Fruit fly (Drosophila melanogaster): Measurements from ENCODE around the gene Sbp2.

The Sbp2 gene

DNA sequence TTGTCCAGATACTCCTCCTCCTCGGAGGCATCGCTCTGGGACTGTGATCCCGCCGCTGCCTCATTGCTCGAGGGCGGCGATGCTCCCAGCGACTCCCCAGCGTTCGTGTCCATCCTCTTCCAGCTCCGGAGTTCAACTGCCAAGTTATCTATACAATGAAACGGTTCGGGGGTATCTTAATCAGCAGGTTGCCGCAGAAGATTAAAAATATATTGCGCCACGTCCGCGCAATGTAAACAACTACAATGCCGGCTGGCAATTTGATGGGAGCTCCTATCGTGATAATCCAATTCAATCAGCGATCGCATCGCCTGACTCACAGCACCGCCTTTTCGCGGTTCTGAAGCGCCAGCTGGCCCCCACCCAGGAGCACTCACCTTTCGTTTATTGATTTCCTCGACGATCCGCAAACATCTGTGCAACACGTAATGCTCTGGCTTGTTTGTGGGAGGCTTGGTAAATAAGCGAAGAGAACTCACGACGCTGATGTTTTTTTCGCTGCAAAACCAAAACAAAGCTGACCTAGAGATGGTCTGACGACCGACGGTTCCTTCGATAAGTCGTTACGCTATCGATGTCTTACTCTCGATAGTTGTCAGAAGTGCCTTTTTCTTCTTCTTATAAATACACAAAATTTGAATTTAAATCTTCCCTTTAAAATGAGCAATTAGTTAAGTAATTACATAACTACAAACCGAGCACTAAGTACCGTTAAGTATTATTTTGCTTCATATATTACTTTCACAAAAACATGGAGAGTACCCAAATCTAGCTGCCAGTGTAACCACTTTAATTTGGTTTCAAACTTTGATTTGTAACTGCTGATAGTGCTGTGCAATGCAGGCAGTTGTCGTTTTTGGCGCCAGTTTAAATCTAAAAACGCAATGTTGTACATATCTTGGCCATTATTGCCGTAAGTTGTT lies 14.4 kb upstream of the Sbp2 start, which contains the start of gene cert:
TSS of gene cert (minus strand) at position 535 of the 923 bp plus-strand sequence.
- TF ChIP-seq tj (GFP tag; optimal IDR thresholded peaks at IDR 0.05) (no peak), Hr96 (GFP tag; optimal IDR thresholded peaks at IDR 0.05) (peak; percentile 58), cnc (optimal IDR thresholded peaks at IDR 0.05) (no peak), cic (GFP tag; optimal IDR thresholded peaks at IDR 0.05) (peak; percentile 54), CG33017 (tag; optimal IDR thresholded peaks at IDR 0.05) (no peak), CG1620 (GFP tag; optimal IDR thresholded peaks at IDR 0.05) (peak; percentile 2), CG11617 (GFP tag; optimal IDR thresholded peaks at IDR 0.05) (no peak), pad (GFP tag; optimal IDR thresholded peaks at IDR 0.05) (peak; percentile 33), Crg-1 (GFP tag; optimal IDR thresholded peaks at IDR 0.05) (peak; percentile 43), kay (GFP tag; ENCODE audit: borderline replicate concordance) (peak; percentile 11), CG14711 (tag; optimal IDR thresholded peaks at IDR 0.05) (peak; percentile 45), Mnt (GFP tag; optimal IDR thresholded peaks at IDR 0.05) (no peak), CG7045 (GFP tag; optimal IDR thresholded peaks at IDR 0.05) (no peak), bab1 (GFP tag; optimal IDR thresholded peaks at IDR 0.05) (peak; percentile 32), toe (GFP tag; optimal IDR thresholded peaks at IDR 0.05) (peak; percentile 52), CG12768 (GFP tag; optimal IDR thresholded peaks at IDR 0.05) (peak; percentile 52), CG7101 (tag; optimal IDR thresholded peaks at IDR 0.05) (no peak), Clk (GFP tag; optimal IDR thresholded peaks at IDR 0.05) (no peak), ovo (GFP tag; optimal IDR thresholded peaks at IDR 0.05) (no peak), CG5204 (GFP tag; optimal IDR thresholded peaks at IDR 0.05) (no peak)

DNA sequence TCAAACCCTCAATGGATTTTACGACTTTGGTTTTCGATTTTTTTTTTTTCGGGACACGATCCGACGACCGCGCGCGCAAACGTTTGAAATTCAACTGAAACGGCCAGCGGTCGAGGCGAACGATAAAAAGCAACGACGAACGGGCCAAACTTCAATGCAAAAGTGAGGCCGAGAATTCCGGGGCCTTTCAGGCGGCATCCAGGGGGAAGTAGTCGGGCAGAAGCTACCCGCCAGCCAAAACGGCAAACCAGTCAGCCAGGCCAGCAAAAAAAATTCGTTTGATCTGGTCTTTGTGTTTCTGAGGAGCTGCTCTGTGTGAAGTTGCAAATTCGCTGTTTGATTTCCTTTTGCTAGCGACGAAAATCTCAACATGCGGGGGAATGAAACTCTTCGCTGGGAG lies 8.7 kb upstream of the Sbp2 start, which contains the start of gene CG7201:
TSS of gene CG7201 (minus strand) at position 101 of the 400 bp plus-strand sequence.
- no peak for TF ChIP-seq CG7101 (tag; optimal IDR thresholded peaks at IDR 0.05)
- TF ChIP-seq CG11617 (GFP tag; optimal IDR thresholded peaks at IDR 0.05): no peak
- TF ChIP-seq CG14711 (tag; optimal IDR thresholded peaks at IDR 0.05): no peak
- no peak for TF ChIP-seq tj (GFP tag; optimal IDR thresholded peaks at IDR 0.05)
- no peak for TF ChIP-seq toe (GFP tag; optimal IDR thresholded peaks at IDR 0.05)
- no peak for TF ChIP-seq CG1620 (GFP tag; optimal IDR thresholded peaks at IDR 0.05)
- TF ChIP-seq Crg-1 (GFP tag; optimal IDR thresholded peaks at IDR 0.05): no peak
- no peak for TF ChIP-seq CG7045 (GFP tag; optimal IDR thresholded peaks at IDR 0.05)
- no peak for TF ChIP-seq CG33017 (tag; optimal IDR thresholded peaks at IDR 0.05)
- TF ChIP-seq cnc (optimal IDR thresholded peaks at IDR 0.05): no peak
- TF ChIP-seq kay (GFP tag; ENCODE audit: borderline replicate concordance): no peak
- no peak for TF ChIP-seq Hr96 (GFP tag; optimal IDR thresholded peaks at IDR 0.05)
- TF ChIP-seq ovo (GFP tag; optimal IDR thresholded peaks at IDR 0.05): no peak
- no peak for TF ChIP-seq Clk (GFP tag; optimal IDR thresholded peaks at IDR 0.05)
- no peak for TF ChIP-seq Mnt (GFP tag; optimal IDR thresholded peaks at IDR 0.05)
- no peak for TF ChIP-seq bab1 (GFP tag; optimal IDR thresholded peaks at IDR 0.05)
- no peak for TF ChIP-seq cic (GFP tag; optimal IDR thresholded peaks at IDR 0.05)
- no peak for TF ChIP-seq CG12768 (GFP tag; optimal IDR thresholded peaks at IDR 0.05)
- no peak for TF ChIP-seq CG5204 (GFP tag; optimal IDR thresholded peaks at IDR 0.05)
- no peak for TF ChIP-seq pad (GFP tag; optimal IDR thresholded peaks at IDR 0.05)

DNA sequence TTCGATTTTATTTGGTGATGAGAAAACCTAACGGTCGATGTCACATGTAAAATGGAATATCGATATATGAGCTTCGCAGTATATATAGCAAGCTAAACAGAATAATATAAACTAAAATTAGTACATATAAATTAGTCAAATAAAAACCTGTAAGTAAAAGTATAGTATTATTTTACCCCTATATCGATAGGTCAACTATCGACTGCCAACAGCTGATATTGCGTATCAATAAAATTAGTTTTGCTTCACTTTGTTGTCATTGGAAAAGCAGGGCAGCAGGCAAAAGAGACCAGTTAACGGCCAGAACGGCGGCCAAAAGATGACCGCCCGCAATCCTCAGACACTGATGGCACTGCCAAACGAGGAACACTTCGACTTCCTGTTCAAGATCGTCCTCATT lies 7.0 kb upstream of the Sbp2 start, which contains the start of gene Rab19:
TSS of gene Rab19 (plus strand) at position 78 of the 400 bp plus-strand sequence.
- TF ChIP-seq CG11617 (GFP tag; optimal IDR thresholded peaks at IDR 0.05) (no peak), bab1 (GFP tag; optimal IDR thresholded peaks at IDR 0.05) (peak; percentile 0), CG1620 (GFP tag; optimal IDR thresholded peaks at IDR 0.05) (no peak), kay (GFP tag; ENCODE audit: borderline replicate concordance) (peak; percentile 96)

- no peak for TF ChIP-seq pad (GFP tag; optimal IDR thresholded peaks at IDR 0.05)
- no peak for TF ChIP-seq kay (GFP tag; ENCODE audit: borderline replicate concordance)
- TF ChIP-seq toe (GFP tag; optimal IDR thresholded peaks at IDR 0.05): no peak
- TF ChIP-seq CG12768 (GFP tag; optimal IDR thresholded peaks at IDR 0.05): no peak
- TF ChIP-seq cnc (optimal IDR thresholded peaks at IDR 0.05): no peak
- no peak for TF ChIP-seq CG11617 (GFP tag; optimal IDR thresholded peaks at IDR 0.05)
- TF ChIP-seq CG33017 (tag; optimal IDR thresholded peaks at IDR 0.05): no peak
- no peak for TF ChIP-seq CG7045 (GFP tag; optimal IDR thresholded peaks at IDR 0.05)
- TF ChIP-seq cic (GFP tag; optimal IDR thresholded peaks at IDR 0.05): peak; percentile 24
- no peak for TF ChIP-seq Crg-1 (GFP tag; optimal IDR thresholded peaks at IDR 0.05)
- peak; percentile 68 for TF ChIP-seq Mnt (GFP tag; optimal IDR thresholded peaks at IDR 0.05)
- TF ChIP-seq CG5204 (GFP tag; optimal IDR thresholded peaks at IDR 0.05): no peak
Measured at dm6 chr3L:8297488-8297887, 6.5 kb upstream of the Sbp2 start.

DNA sequence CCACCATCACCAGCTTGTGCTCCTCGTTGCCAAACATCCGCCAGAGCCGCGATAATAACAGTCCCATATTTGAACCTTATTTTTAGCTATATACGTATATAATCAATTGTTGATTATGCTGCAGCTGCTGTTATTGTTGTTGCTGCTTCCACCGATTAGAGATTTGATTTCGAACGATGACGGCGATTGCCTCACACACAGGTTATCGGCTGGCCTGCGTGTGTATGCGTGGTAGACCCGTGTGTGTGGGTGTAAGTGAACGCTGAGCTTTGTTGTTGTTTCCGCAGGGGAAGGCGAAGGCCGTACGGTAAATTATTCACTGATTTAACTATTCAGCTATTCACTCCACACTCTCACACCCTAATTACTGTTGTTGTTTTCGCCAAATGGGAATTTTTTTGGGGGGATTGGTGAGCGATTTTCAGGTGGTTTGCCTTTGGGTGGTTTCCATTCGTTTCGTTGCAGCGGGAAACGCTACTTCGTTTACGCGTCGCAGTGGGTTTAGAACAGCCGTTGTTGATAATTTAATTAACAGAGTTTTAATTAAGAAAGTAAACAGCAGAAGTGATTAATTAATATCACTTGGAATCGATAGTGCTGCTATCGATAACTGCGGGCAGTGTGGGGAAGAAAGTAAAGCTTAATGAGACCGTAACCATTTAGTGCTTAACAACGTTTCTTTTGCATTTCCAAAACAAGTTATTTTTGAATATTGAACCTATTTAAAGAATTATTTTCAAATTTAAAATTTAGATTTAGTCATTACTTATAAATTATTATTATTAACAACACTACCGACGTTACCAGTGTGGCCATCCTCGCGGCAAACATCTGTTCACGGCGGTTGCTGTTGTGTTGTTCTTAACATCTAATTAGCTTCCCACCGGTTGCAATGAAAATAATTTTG lies 4.5 kb upstream of the Sbp2 start, which contains the start of the genes Arl5 and CG13671:
TSS of gene Arl5 (minus strand) at position 616 of the 907 bp plus-strand sequence.
TSS of gene CG13671 (plus strand) at position 841 of the 907 bp plus-strand sequence.
- TF ChIP-seq CG7101 (tag; optimal IDR thresholded peaks at IDR 0.05) (peak; percentile 80), Hr96 (GFP tag; optimal IDR thresholded peaks at IDR 0.05) (no peak), CG12768 (GFP tag; optimal IDR thresholded peaks at IDR 0.05) (peak; percentile 57), kay (GFP tag; ENCODE audit: borderline replicate concordance) (no peak), pad (GFP tag; optimal IDR thresholded peaks at IDR 0.05) (peak; percentile 100), ovo (GFP tag; optimal IDR thresholded peaks at IDR 0.05) (peak; percentile 83), cnc (optimal IDR thresholded peaks at IDR 0.05) (no peak), cic (GFP tag; optimal IDR thresholded peaks at IDR 0.05) (peak; percentile 54), CG7045 (GFP tag; optimal IDR thresholded peaks at IDR 0.05) (peak; percentile 66), CG1620 (GFP tag; optimal IDR thresholded peaks at IDR 0.05) (peak; percentile 66), Mnt (GFP tag; optimal IDR thresholded peaks at IDR 0.05) (peak; percentile 32), toe (GFP tag; optimal IDR thresholded peaks at IDR 0.05) (no peak), Crg-1 (GFP tag; optimal IDR thresholded peaks at IDR 0.05) (peak; percentile 72), CG14711 (tag; optimal IDR thresholded peaks at IDR 0.05) (peak; percentile 83), Clk (GFP tag; optimal IDR thresholded peaks at IDR 0.05) (peak; percentile 60), bab1 (GFP tag; optimal IDR thresholded peaks at IDR 0.05) (peak; percentile 84), CG33017 (tag; optimal IDR thresholded peaks at IDR 0.05) (peak; percentile 44), tj (GFP tag; optimal IDR thresholded peaks at IDR 0.05) (peak; percentile 31), CG5204 (GFP tag; optimal IDR thresholded peaks at IDR 0.05) (no peak), CG11617 (GFP tag; optimal IDR thresholded peaks at IDR 0.05) (peak; percentile 82)
